Worm (Caenorhabditis elegans) whole organism, L1 larva: ENCODE results near the gene nhr-108.

Experiments
- C34B4.2 ChIP-seq: sonication (generic microtip); optimal IDR thresholded peaks from 2 replicates; lab custom pipeline; 2017; ENCODE audit warnings: mild to moderate bottlenecking, missing genetic modification characterization, missing compliant biosample characterization
- F16B12.6 ChIP-seq: fragments of 150-350 bp; optimal IDR thresholded peaks from 2 replicates; lab custom pipeline; 2014; ENCODE audit warnings: missing biosample characterization, missing genetic modification characterization
- Y116A8C.19 ChIP-seq: sonication (generic microtip); optimal IDR thresholded peaks from 2 replicates; lab custom pipeline; 2016; ENCODE audit warnings: missing compliant biosample characterization, missing genetic modification characterization, borderline replicate concordance
- aha-1 ChIP-seq: fragments of 150-350 bp; optimal IDR thresholded peaks from 2 replicates; lab custom pipeline; 2014; ENCODE audit warnings: missing biosample characterization, missing genetic modification characterization
- ceh-88 ChIP-seq: fragments of 200-800 bp; sonication (Bioruptor generic); IDR thresholded peaks from 2 replicates; pipeline ENCODE4 v1.3.6; 2022; ENCODE audit warnings: missing genetic modification characterization, missing compliant biosample characterization
- dpl-1 ChIP-seq, 3 experiments: fragments of 150-350 bp in 2 of 3; sonication (generic microtip) in 1 of 3; optimal IDR thresholded peaks; 2 replicates each; lab custom pipeline; 2014 to 2017; ENCODE audit warnings: missing biosample characterization in 3 of 3, missing genetic modification characterization in 3 of 3, missing genetic modification reagents in 3 of 3
- efl-1 ChIP-seq, 4 experiments: fragments of 150-350 bp; optimal IDR thresholded peaks in 3 of 4; peaks in 1 of 4; 1 replicate in 1 of 4; 2 replicates in 3 of 4; lab custom pipeline; 2014; ENCODE audit warnings: missing biosample characterization in 2 of 4, missing genetic modification characterization in 2 of 4, missing genetic modification reagents in 2 of 4
- elt-2 ChIP-seq: sonication (generic microtip); optimal IDR thresholded peaks from 2 replicates; lab custom pipeline; 2016; ENCODE audit warnings: missing genetic modification characterization, mild to moderate bottlenecking, inconsistent platforms, missing compliant biosample characterization, missing genetic modification reagents
- ets-5 ChIP-seq: fragments of 200-800 bp; sonication (Bioruptor generic); IDR thresholded peaks from 2 replicates; pipeline ENCODE4 v1.3.6; 2022; ENCODE audit warnings: missing genetic modification characterization, missing compliant biosample characterization
- grh-1 ChIP-seq: fragments of 200-800 bp; sonication (Bioruptor generic); IDR thresholded peaks from 2 replicates; pipeline ENCODE4 v1.3.6; 2022; ENCODE audit warnings: missing genetic modification reagents, missing genetic modification characterization, missing compliant biosample characterization
- hlh-4 ChIP-seq: sonication (generic microtip); optimal IDR thresholded peaks from 2 replicates; lab custom pipeline; 2016; ENCODE audit warnings: mild to moderate bottlenecking, missing genetic modification characterization, missing compliant biosample characterization
- hpl-2 ChIP-seq: fragments of 150-350 bp; optimal IDR thresholded peaks from 2 replicates; lab custom pipeline; 2014; ENCODE audit warnings: missing biosample characterization, missing genetic modification reagents, missing genetic modification characterization
- irx-1 ChIP-seq: sonication (generic microtip); optimal IDR thresholded peaks from 2 replicates; lab custom pipeline; 2016; ENCODE audit warnings: missing genetic modification characterization, missing compliant biosample characterization
- jun-1 ChIP-seq: fragments of 150-350 bp; optimal IDR thresholded peaks from 2 replicates; lab custom pipeline; 2014; ENCODE audit warnings: missing biosample characterization, missing genetic modification reagents, missing genetic modification characterization
- lin-39 ChIP-seq: fragments of 150-350 bp; optimal IDR thresholded peaks from 2 replicates; lab custom pipeline; 2014; ENCODE audit warnings: missing biosample characterization, missing genetic modification reagents, missing genetic modification characterization
- lir-3 ChIP-seq: sonication (generic microtip); optimal IDR thresholded peaks from 2 replicates; lab custom pipeline; 2016; ENCODE audit warnings: mild to moderate bottlenecking, missing genetic modification characterization, moderate library complexity, missing compliant biosample characterization; ENCODE audit not compliant: poor library complexity
- mef-2 ChIP-seq: fragments of 150-350 bp; optimal IDR thresholded peaks from 2 replicates; lab custom pipeline; 2014; ENCODE audit warnings: missing biosample characterization, missing genetic modification characterization
- nhr-12 ChIP-seq: sonication (generic microtip); optimal IDR thresholded peaks from 2 replicates; lab custom pipeline; 2017; ENCODE audit warnings: missing biosample characterization, missing genetic modification characterization
- nhr-20 ChIP-seq: sonication (generic microtip); optimal IDR thresholded peaks from 2 replicates; lab custom pipeline; 2016; ENCODE audit warnings: mild to moderate bottlenecking, missing genetic modification characterization, missing compliant biosample characterization
- nhr-28 ChIP-seq: fragments of 150-350 bp; optimal IDR thresholded peaks from 2 replicates; lab custom pipeline; 2014; ENCODE audit warnings: missing biosample characterization, missing genetic modification characterization
- nhr-76 ChIP-seq: sonication (generic microtip); optimal IDR thresholded peaks from 2 replicates; lab custom pipeline; 2017; ENCODE audit warnings: missing biosample characterization, missing genetic modification characterization
- nhr-77 ChIP-seq: fragments of 150-350 bp; optimal IDR thresholded peaks from 2 replicates; lab custom pipeline; 2014; ENCODE audit warnings: missing biosample characterization, missing genetic modification characterization
- nhr-90 ChIP-seq: sonication (generic microtip); optimal IDR thresholded peaks from 2 replicates; lab custom pipeline; 2016; ENCODE audit warnings: mild to moderate bottlenecking, missing genetic modification characterization, missing compliant biosample characterization; ENCODE audit not compliant: poor library complexity
- pag-3 ChIP-seq: sonication (generic microtip); optimal IDR thresholded peaks from 2 replicates; lab custom pipeline; 2017; ENCODE audit warnings: missing genetic modification characterization, mild to moderate bottlenecking, missing compliant biosample characterization, antibody characterized with exemption, borderline replicate concordance; ENCODE audit not compliant: insufficient read depth
- pax-3 ChIP-seq: fragments of 200-800 bp; sonication (Bioruptor generic); optimal IDR thresholded peaks from 2 replicates; lab custom pipeline; 2018; ENCODE audit warnings: mild to moderate bottlenecking, missing genetic modification characterization, moderate library complexity, missing compliant biosample characterization
- rnt-1 ChIP-seq: sonication (generic microtip); optimal IDR thresholded peaks from 2 replicates; lab custom pipeline; 2016; ENCODE audit warnings: mild to moderate bottlenecking, missing genetic modification characterization, moderate library complexity, missing compliant biosample characterization
- snpc-4 ChIP-seq: fragments of 150-350 bp; optimal IDR thresholded peaks from 2 replicates; lab custom pipeline; 2014; ENCODE audit warnings: missing biosample characterization, missing genetic modification characterization
- tlp-1 ChIP-seq: fragments of 150-350 bp; optimal IDR thresholded peaks from 2 replicates; lab custom pipeline; 2014; ENCODE audit warnings: missing biosample characterization, missing genetic modification characterization
- unc-30 ChIP-seq: sonication (generic microtip); optimal IDR thresholded peaks from 2 replicates; lab custom pipeline; 2017; ENCODE audit warnings: missing biosample characterization, missing genetic modification characterization
- vab-15 ChIP-seq: sonication (generic microtip); optimal IDR thresholded peaks from 2 replicates; lab custom pipeline; 2017; ENCODE audit warnings: missing genotype, mild to moderate bottlenecking, missing genetic modification characterization, missing compliant biosample characterization
- zag-1 ChIP-seq: fragments of 150-350 bp; optimal IDR thresholded peaks from 2 replicates; lab custom pipeline; 2014; ENCODE audit warnings: missing biosample characterization, missing genetic modification characterization
- ztf-11 ChIP-seq, 2 experiments: sonication (generic microtip); optimal IDR thresholded peaks; 2 replicates each; lab custom pipeline; 2016 to 2017; ENCODE audit warnings: missing genetic modification characterization in 2 of 2, missing biosample characterization in 1 of 2, missing compliant biosample characterization in 1 of 2
- ztf-4 ChIP-seq: fragments of 150-350 bp; optimal IDR thresholded peaks from 2 replicates; lab custom pipeline; 2014; ENCODE audit warnings: missing biosample characterization, missing genetic modification characterization

Gene nhr-108

ce11 chrV:15924307-15924706 is at the start of gene nhr-108:
Gene nhr-108 (minus strand): TSS chrV:15924472.
- peak; percentile 22 for TF ChIP-seq elt-2
- no peak for TF ChIP-seq pax-3 (tag; lab: Kevin White, UChicago)
- no peak for TF ChIP-seq efl-1 (optimal IDR thresholded peaks at IDR 0.05; lab: Kevin White, UChicago)
- TF ChIP-seq efl-1 (GFP tag; optimal IDR thresholded peaks at IDR 0.05 in 1 of 2; lab: Kevin White, UChicago), result peak in 1 of 2 experiments; percentile 85

- no peak for TF ChIP-seq hpl-2 (GFP tag; lab: Kevin White, UChicago)
- TF ChIP-seq, all 84 proteins: peak for 0
Measured at ce11 chrV:15972484-15972883, 48.2 kb upstream of the nhr-108 start, which contains the start of gene sru-23. Gene sru-23 (minus strand): TSS chrV:15972584.

- TF ChIP-seq grh-1 (GFP tag; lab: Robert Waterston, UW), result no peak
- TF ChIP-seq nhr-28 (tag; lab: Kevin White, UChicago), result no peak
- TF ChIP-seq nhr-90 (tag; lab: Kevin White, UChicago), result no peak
- TF ChIP-seq nhr-77, result no peak
- TF ChIP-seq nhr-76 (tag; lab: Kevin White, UChicago), result no peak
- no peak for TF ChIP-seq C34B4.2 (tag; lab: Kevin White, UChicago)
- TF ChIP-seq zag-1, result no peak
- no peak for TF ChIP-seq vab-15 (tag; lab: Kevin White, UChicago)
- no peak for TF ChIP-seq dpl-1 (GFP tag; optimal IDR thresholded peaks at IDR 0.05; lab: Kevin White, UChicago)
- TF ChIP-seq ets-5 (GFP tag; lab: Robert Waterston, UW), result no peak
- TF ChIP-seq ceh-88, result no peak
- no peak for TF ChIP-seq hlh-4 (tag; lab: Kevin White, UChicago)
- TF ChIP-seq snpc-4 (tag; lab: Kevin White, UChicago), result no peak
- TF ChIP-seq, all 84 proteins: peak for 0
Measured at ce11 chrV:15970820-15971219, 46.5 kb upstream of the nhr-108 start.

- TF ChIP-seq nhr-12, result no peak
- no peak for TF ChIP-seq mef-2 (tag; lab: Kevin White, UChicago)
- TF ChIP-seq jun-1, result no peak
- TF ChIP-seq unc-30 (tag; lab: Kevin White, UChicago), result no peak
- no peak for TF ChIP-seq pag-3 (tag; lab: Kevin White, UChicago)
- no peak for TF ChIP-seq lin-39 (tag; lab: Kevin White, UChicago)
- no peak for TF ChIP-seq irx-1 (tag; lab: Kevin White, UChicago)
- no peak for TF ChIP-seq snpc-4 (tag; lab: Kevin White, UChicago)
- TF ChIP-seq F16B12.6 (tag; lab: Kevin White, UChicago), result no peak
- TF ChIP-seq ztf-11 (tag; optimal IDR thresholded peaks at IDR 0.05; lab: Kevin White, UChicago), result no peak
- no peak for TF ChIP-seq rnt-1 (tag; lab: Kevin White, UChicago)
- no peak for TF ChIP-seq lir-3 (tag; lab: Kevin White, UChicago)
- TF ChIP-seq pax-3 (tag; lab: Kevin White, UChicago), result no peak
- TF ChIP-seq Y116A8C.19, result no peak
- no peak for TF ChIP-seq nhr-20
Measured at ce11 chrV:15969653-15970052, 45.4 kb upstream of the nhr-108 start, which contains the start of gene F36G9.7. Gene F36G9.7 (minus strand): TSS chrV:15969753.

ce11 chrV:15967542-15967941 is 43.3 kb upstream of the nhr-108 start, which contains the start of gene sri-1:
Gene sri-1 (minus strand): TSS chrV:15967642.
- TF ChIP-seq tlp-1 (tag; lab: Kevin White, UChicago), result no peak
- no peak for TF ChIP-seq aha-1 (tag; lab: Kevin White, UChicago)
- TF ChIP-seq grh-1 (GFP tag; lab: Robert Waterston, UW), result no peak
- TF ChIP-seq ztf-4 (tag; lab: Kevin White, UChicago), result no peak
- TF ChIP-seq pax-3 (tag; lab: Kevin White, UChicago), result no peak
